Worm (Caenorhabditis elegans): ENCODE measurements around the gene lron-3.

DNA sequence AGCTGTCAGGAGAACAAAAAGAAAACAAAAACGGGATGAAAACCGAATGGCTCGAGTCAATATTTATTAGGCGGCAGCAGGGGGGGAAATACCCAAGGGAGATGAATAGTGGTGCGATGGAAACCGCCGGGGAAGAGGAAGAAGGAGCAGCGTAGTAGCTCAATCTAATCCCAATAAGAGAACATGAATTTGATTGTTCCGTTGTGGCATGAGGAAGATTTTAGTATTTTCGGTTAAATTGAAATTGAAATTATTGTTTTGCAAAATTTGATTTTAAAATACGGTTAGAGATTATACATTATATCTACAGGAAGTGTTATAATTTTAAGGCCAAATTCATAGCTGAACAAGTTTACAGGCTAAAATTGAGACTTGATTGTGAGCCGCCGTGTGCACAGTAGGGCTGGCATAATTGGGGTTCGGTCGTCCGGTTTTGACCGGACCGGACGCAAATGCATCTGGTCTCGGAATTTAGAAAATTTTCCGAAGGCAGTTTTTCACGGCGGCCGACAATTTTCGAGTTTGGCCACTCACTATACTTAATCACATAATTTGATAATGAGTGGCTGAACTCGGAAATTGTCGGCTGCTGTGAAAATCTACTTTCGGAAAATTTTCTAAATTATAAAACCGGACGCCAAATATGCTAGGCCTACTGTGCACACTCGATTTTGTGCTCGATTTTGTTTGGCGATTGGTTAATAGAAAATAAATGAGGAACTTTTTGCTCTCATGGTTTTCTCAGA, 5.6 kb downstream of the lron-3 start:
- TF ChIP-seq elt-1 (tag; optimal IDR thresholded peaks at IDR 0.05; ENCODE audit: borderline replicate concordance, insufficient read depth) (no peak), nhr-237 (tag; optimal IDR thresholded peaks at IDR 0.05) (no peak), ztf-11 (tag; optimal IDR thresholded peaks at IDR 0.05) (no peak), cnd-1 (tag; optimal IDR thresholded peaks at IDR 0.05) (no peak), ham-2 (GFP tag; optimal IDR thresholded peaks at IDR 0.05) (no peak), sem-2 (GFP tag; optimal IDR thresholded peaks at IDR 0.05) (no peak), blmp-1 (tag; optimal IDR thresholded peaks at IDR 0.05) (no peak), hlh-1 (tag; optimal IDR thresholded peaks at IDR 0.05) (no peak), lsy-2 (tag; optimal IDR thresholded peaks at IDR 0.05) (no peak), elt-3 (tag; optimal IDR thresholded peaks at IDR 0.05) (no peak), pha-4 (tag; optimal IDR thresholded peaks at IDR 0.05) (no peak)

Measured in whole organism, mixed stage, embryonic.